Worm (Caenorhabditis elegans) whole organism, L3 larva: ENCODE measurements around the gene ttr-15.

ENCODE experiments used
- aly-2 ChIP-seq: fragments of 150-350 bp; optimal IDR thresholded peaks from 2 replicates; lab custom pipeline; 2014; ENCODE audit warnings: missing biosample characterization, missing genetic modification characterization
- ama-1 ChIP-seq: fragments of 150-350 bp; optimal IDR thresholded peaks from 2 replicates; lab custom pipeline; 2018
- ceh-16 ChIP-seq: sonication (generic microtip); optimal IDR thresholded peaks from 2 replicates; lab custom pipeline; 2017; ENCODE audit warnings: missing biosample characterization, missing genetic modification characterization
- ceh-82 ChIP-seq: fragments of 150-350 bp; optimal IDR thresholded peaks from 2 replicates; lab custom pipeline; 2014; ENCODE audit warnings: missing biosample characterization, missing genetic modification characterization
- egl-5 ChIP-seq: fragments of 150-350 bp; optimal IDR thresholded peaks from 2 replicates; lab custom pipeline; 2017; ENCODE audit warnings: missing biosample characterization, missing genetic modification reagents, missing genetic modification characterization, inconsistent platforms
- elt-1 ChIP-seq: fragments of 150-350 bp; optimal IDR thresholded peaks from 2 replicates; lab custom pipeline; 2014; ENCODE audit warnings: missing biosample characterization, missing genetic modification characterization
- elt-2 ChIP-seq: sonication (generic microtip); optimal IDR thresholded peaks from 2 replicates; lab custom pipeline; 2016; ENCODE audit warnings: missing genetic modification reagents, mild to moderate bottlenecking, missing genetic modification characterization, missing compliant biosample characterization
- elt-3 ChIP-seq, 3 experiments: fragments of 150-350 bp in 1 of 3; sonication (generic microtip) in 2 of 3; optimal IDR thresholded peaks; 2 replicates in 2 of 3; 4 replicates in 1 of 3; lab custom pipeline; 2014 to 2017; ENCODE audit warnings: missing biosample characterization in 3 of 3, missing genetic modification characterization in 3 of 3
- eor-1 ChIP-seq, 2 experiments: fragments of 150-350 bp; optimal IDR thresholded peaks; 2 replicates each; lab custom pipeline; 2014 to 2018; ENCODE audit warnings: missing biosample characterization in 2 of 2, missing genetic modification characterization in 2 of 2
- fos-1 ChIP-seq: fragments of 150-350 bp; optimal IDR thresholded peaks from 2 replicates; lab custom pipeline; 2014; ENCODE audit warnings: missing biosample characterization, missing genetic modification characterization
- hmg-11 ChIP-seq: sonication (generic microtip); optimal IDR thresholded peaks from 2 replicates; lab custom pipeline; 2016; ENCODE audit warnings: missing genetic modification characterization, missing compliant biosample characterization
- jun-1 ChIP-seq: fragments of 150-350 bp; optimal IDR thresholded peaks from 2 replicates; lab custom pipeline; 2014; ENCODE audit warnings: missing biosample characterization, missing genetic modification reagents, missing genetic modification characterization
- lin-39 ChIP-seq: fragments of 150-350 bp; optimal IDR thresholded peaks from 2 replicates; lab custom pipeline; 2018; ENCODE audit warnings: missing biosample characterization, missing genetic modification reagents, missing genetic modification characterization
- mdl-1 ChIP-seq: fragments of 150-350 bp; optimal IDR thresholded peaks from 2 replicates; lab custom pipeline; 2014; ENCODE audit warnings: missing biosample characterization, missing genetic modification characterization
- nfya-1 ChIP-seq: sonication (generic microtip); optimal IDR thresholded peaks from 2 replicates; lab custom pipeline; 2017; ENCODE audit warnings: missing genetic modification characterization, mild to moderate bottlenecking, missing compliant biosample characterization, antibody characterized with exemption, moderate library complexity; ENCODE audit not compliant: insufficient read depth
- nhr-23 ChIP-seq: fragments of 150-350 bp; optimal IDR thresholded peaks from 2 replicates; lab custom pipeline; 2014; ENCODE audit warnings: missing biosample characterization, missing genetic modification reagents, missing genetic modification characterization
- nhr-237 ChIP-seq: fragments of 150-350 bp; optimal IDR thresholded peaks from 2 replicates; lab custom pipeline; 2014; ENCODE audit warnings: missing biosample characterization, missing genetic modification characterization
- nhr-25 ChIP-seq: sonication (generic microtip); optimal IDR thresholded peaks from 2 replicates; lab custom pipeline; 2017; ENCODE audit warnings: missing biosample characterization, missing genetic modification characterization
- nhr-28 ChIP-seq: fragments of 150-350 bp; optimal IDR thresholded peaks from 2 replicates; lab custom pipeline; 2014; ENCODE audit warnings: missing biosample characterization, missing genetic modification characterization
- nhr-43 ChIP-seq: sonication (generic microtip); optimal IDR thresholded peaks from 2 replicates; lab custom pipeline; 2016; ENCODE audit warnings: mild to moderate bottlenecking, missing genetic modification characterization, missing compliant biosample characterization; ENCODE audit not compliant: poor library complexity, severe bottlenecking
- nhr-76 ChIP-seq: fragments of 150-350 bp; sonication (generic microtip); optimal IDR thresholded peaks from 5 replicates; lab custom pipeline; 2014; ENCODE audit warnings: missing biosample characterization, missing genetic modification characterization
- pha-4 ChIP-seq: fragments of 150-350 bp; optimal IDR thresholded peaks from 2 replicates; lab custom pipeline; 2014; ENCODE audit warnings: missing biosample characterization, missing genetic modification reagents, missing genetic modification characterization
- pqm-1 ChIP-seq: fragments of 150-350 bp; optimal IDR thresholded peaks from 2 replicates; lab custom pipeline; 2017; ENCODE audit warnings: missing biosample characterization, missing genetic modification characterization, inconsistent platforms
- sea-2 ChIP-seq: fragments of 150-350 bp; sonication (generic microtip); optimal IDR thresholded peaks from 4 replicates; lab custom pipeline; 2014; ENCODE audit warnings: missing biosample characterization, missing genetic modification reagents, missing genetic modification characterization
- skn-1 ChIP-seq: fragments of 150-350 bp; optimal IDR thresholded peaks from 2 replicates; lab custom pipeline; 2014; ENCODE audit warnings: missing biosample characterization, missing genetic modification characterization
- snpc-4 ChIP-seq: fragments of 150-350 bp; optimal IDR thresholded peaks from 2 replicates; lab custom pipeline; 2014; ENCODE audit warnings: missing biosample characterization, missing genetic modification characterization
- tbx-2 ChIP-seq: sonication (generic microtip); optimal IDR thresholded peaks from 2 replicates; lab custom pipeline; 2016; ENCODE audit warnings: mild to moderate bottlenecking, missing genetic modification characterization, missing compliant biosample characterization
- unc-62 ChIP-seq: fragments of 150-350 bp; sonication (generic microtip); optimal IDR thresholded peaks from 4 replicates; lab custom pipeline; 2014; ENCODE audit warnings: missing biosample characterization, missing genetic modification reagents, missing genetic modification characterization
- ztf-4 ChIP-seq: fragments of 150-350 bp; optimal IDR thresholded peaks from 2 replicates; lab custom pipeline; 2014; ENCODE audit warnings: missing biosample characterization, missing genetic modification characterization

Gene ttr-15

DNA sequence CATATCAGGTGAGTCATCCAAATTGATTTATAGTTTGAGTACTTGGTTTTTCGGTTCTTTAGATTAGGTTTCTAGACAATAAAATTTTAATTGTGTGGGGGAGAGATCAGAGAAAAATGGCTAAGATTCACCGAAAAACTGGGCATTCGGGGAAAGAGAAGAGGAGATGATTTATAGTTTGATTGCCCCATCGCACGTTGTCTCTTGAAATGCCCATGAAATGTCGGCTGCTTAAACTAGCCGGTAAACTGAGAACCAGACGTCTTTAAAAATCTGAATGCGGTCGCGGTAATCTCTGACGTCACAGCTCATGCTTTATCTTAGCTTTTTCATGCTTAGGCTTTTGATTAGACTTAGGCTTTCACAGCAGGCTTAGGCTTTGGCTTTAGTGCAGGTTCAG, 40.7 kb upstream of the ttr-15 start:
- TF ChIP-seq snpc-4 (tag; lab: Kevin White, UChicago): no peak
- no peak for TF ChIP-seq nhr-237
- no peak for TF ChIP-seq skn-1 (tag; lab: Kevin White, UChicago)
- TF ChIP-seq hmg-11: no peak
- TF ChIP-seq jun-1 (tag; lab: Kevin White, UChicago): no peak
- TF ChIP-seq sea-2 (GFP tag; lab: Kevin White, UChicago): no peak
- TF ChIP-seq eor-1 (tag; optimal IDR thresholded peaks at IDR 0.05; lab: Kevin White, UChicago): no peak
- TF ChIP-seq nfya-1 (tag; lab: Kevin White, UChicago): no peak
- no peak for TF ChIP-seq lin-39 (tag; lab: Kevin White, UChicago)
- TF ChIP-seq ama-1 (lab: Kevin White, UChicago): no peak
- no peak for TF ChIP-seq elt-3 (tag; optimal IDR thresholded peaks at IDR 0.05; lab: Kevin White, UChicago)
- TF ChIP-seq, all 47 proteins: peak for 0

ce11 chrIII:10300078-10300477, 37.6 kb upstream of the ttr-15 start, which contains the start of gene vglu-3:
TSS of gene vglu-3 (plus strand) at chrIII:10300378.
- TF ChIP-seq nhr-23 (no peak), mdl-1 (tag; lab: Kevin White, UChicago) (no peak), nhr-76 (tag; lab: Kevin White, UChicago) (no peak), ceh-16 (tag; lab: Kevin White, UChicago) (no peak), ztf-4 (tag; lab: Kevin White, UChicago) (no peak), nhr-43 (tag; lab: Kevin White, UChicago) (no peak), elt-2 (tag; lab: Kevin White, UChicago) (no peak), tbx-2 (no peak), unc-62 (no peak), eor-1 (tag; optimal IDR thresholded peaks at IDR 0.05; lab: Kevin White, UChicago) (no peak), elt-3 (tag; optimal IDR thresholded peaks at IDR 0.05; lab: Kevin White, UChicago) (no peak)

DNA sequence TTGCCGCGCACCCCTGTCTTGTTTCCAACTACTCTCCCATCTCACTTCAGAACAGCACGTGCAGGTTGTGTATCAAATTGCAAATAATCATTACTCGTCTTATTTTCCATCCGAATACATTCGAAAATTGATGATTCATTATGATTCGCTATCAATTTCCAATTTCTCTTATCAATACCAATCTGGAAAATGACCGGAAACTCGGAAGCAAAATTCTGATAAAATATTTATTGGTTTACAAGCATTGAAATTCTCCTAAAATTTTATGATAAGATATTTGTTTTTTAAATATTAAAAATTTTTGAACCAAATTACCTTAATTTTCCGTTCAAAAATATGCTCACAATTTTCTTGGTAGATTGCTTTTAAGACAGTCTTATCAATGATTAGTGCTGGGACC, 32.4 kb upstream of the ttr-15 start:
- TF ChIP-seq elt-2 (tag; lab: Kevin White, UChicago): peak; percentile 71
- TF ChIP-seq pqm-1 (tag; lab: Kevin White, UChicago): peak; percentile 59
- TF ChIP-seq nhr-237: no peak
- TF ChIP-seq jun-1 (tag; lab: Kevin White, UChicago): peak; percentile 24

- TF ChIP-seq elt-1 (tag; lab: Kevin White, UChicago) (peak; percentile 80), nhr-76 (tag; lab: Kevin White, UChicago) (no peak), elt-2 (tag; lab: Kevin White, UChicago) (no peak), sea-2 (GFP tag; lab: Kevin White, UChicago) (no peak), aly-2 (tag; lab: Kevin White, UChicago) (no peak), eor-1 (tag; optimal IDR thresholded peaks at IDR 0.05; lab: Kevin White, UChicago) (no peak), fos-1 (tag; lab: Kevin White, UChicago) (no peak), ceh-82 (tag; lab: Kevin White, UChicago) (no peak), nhr-28 (tag; lab: Kevin White, UChicago) (no peak), nhr-25 (tag; lab: Kevin White, UChicago) (peak; percentile 53), mdl-1 (tag; lab: Kevin White, UChicago) (no peak)
Observed at ce11 chrIII:10306049-10306448, 31.6 kb upstream of the ttr-15 start, which contains the start of gene T07A5.1. TSS of gene T07A5.1 (minus strand) at chrIII:10306197.

DNA sequence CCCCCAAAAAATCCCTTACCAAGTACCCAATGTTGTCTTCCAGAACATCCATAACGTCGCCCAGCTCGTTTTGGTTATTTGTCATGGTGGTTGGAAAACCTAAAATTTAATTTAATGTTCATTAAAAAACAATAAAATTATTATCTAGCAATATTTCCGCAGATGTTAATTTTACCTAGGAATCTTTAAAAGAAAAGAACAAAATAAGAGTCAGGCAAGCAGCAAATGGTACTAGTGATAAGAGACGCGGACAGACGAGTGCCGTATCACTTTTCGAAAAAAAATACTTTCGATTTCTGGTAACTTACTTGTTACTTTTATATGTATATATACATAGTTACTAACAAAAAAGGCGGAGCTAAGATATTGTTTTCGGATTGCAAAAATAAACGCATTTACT, 26.6 kb upstream of the ttr-15 start, which contains the start of gene T07A5.7:
Gene T07A5.7 (minus strand): TSS at position 101 of the 400 bp plus-strand sequence.
- TF ChIP-seq sea-2 (GFP tag; lab: Kevin White, UChicago) (no peak), egl-5 (tag; lab: Kevin White, UChicago) (no peak), pqm-1 (tag; lab: Kevin White, UChicago) (no peak)

ce11 chrIII:10314234-10314633, 23.4 kb upstream of the ttr-15 start:
- TF ChIP-seq elt-2 (tag; lab: Kevin White, UChicago) (peak; percentile 70), pha-4 (tag; lab: Kevin White, UChicago) (peak; percentile 16), snpc-4 (tag; lab: Kevin White, UChicago) (no peak)
